Worm (Caenorhabditis elegans) whole organism, L2 larva: ENCODE results near the gene prmt-5.

Source experiments
- aly-2 ChIP-seq: fragments of 150-350 bp; optimal IDR thresholded peaks from 2 replicates; lab custom pipeline; 2014; ENCODE audit warnings: missing biosample characterization, missing genetic modification characterization
- ceh-16 ChIP-seq: fragments of 150-350 bp; optimal IDR thresholded peaks from 2 replicates; lab custom pipeline; 2014; ENCODE audit warnings: missing biosample characterization, missing genetic modification characterization
- mdl-1 ChIP-seq, 2 experiments: fragments of 150-350 bp in 1 of 2; sonication (generic microtip) in 1 of 2; optimal IDR thresholded peaks; 2 replicates each; lab custom pipeline; 2017; ENCODE audit warnings: missing biosample characterization in 2 of 2, missing genetic modification characterization in 2 of 2
- nhr-11 ChIP-seq: fragments of 150-350 bp; optimal IDR thresholded peaks from 2 replicates; lab custom pipeline; 2014; ENCODE audit warnings: missing biosample characterization, missing genetic modification characterization
- nhr-25 ChIP-seq: fragments of 150-350 bp; sonication (generic microtip); optimal IDR thresholded peaks from 3 replicates; lab custom pipeline; 2014; ENCODE audit warnings: missing biosample characterization, missing genetic modification characterization
- skn-1 ChIP-seq: sonication (generic microtip); optimal IDR thresholded peaks from 2 replicates; lab custom pipeline; 2017; ENCODE audit warnings: missing biosample characterization, missing genetic modification characterization
- unc-39 ChIP-seq: fragments of 150-350 bp; optimal IDR thresholded peaks from 2 replicates; lab custom pipeline; 2014; ENCODE audit warnings: missing biosample characterization, missing genetic modification characterization
- unc-55 ChIP-seq: fragments of 150-350 bp; sonication (generic microtip); optimal IDR thresholded peaks from 3 replicates; lab custom pipeline; 2014; ENCODE audit warnings: missing biosample characterization, missing genetic modification reagents, missing genetic modification characterization
- unc-62 ChIP-seq: fragments of 150-350 bp; optimal IDR thresholded peaks from 2 replicates; lab custom pipeline; 2014; ENCODE audit warnings: missing biosample characterization, missing genetic modification reagents, missing genetic modification characterization
- zag-1 ChIP-seq: fragments of 150-350 bp; optimal IDR thresholded peaks from 2 replicates; lab custom pipeline; 2014; ENCODE audit warnings: missing biosample characterization, missing genetic modification characterization

- no peak for TF ChIP-seq aly-2 (tag; lab: Kevin White, UChicago)
- peak; percentile 49 for TF ChIP-seq skn-1
- TF ChIP-seq unc-55: peak; percentile 98
- peak in 1 of 2 experiments; percentile 56 for TF ChIP-seq mdl-1 (tag; optimal IDR thresholded peaks at IDR 0.05; lab: Kevin White, UChicago)
- no peak for TF ChIP-seq nhr-11
- no peak for TF ChIP-seq unc-39 (tag; lab: Kevin White, UChicago)
- TF ChIP-seq unc-62: no peak
- peak; percentile 68 for TF ChIP-seq zag-1 (tag; lab: Kevin White, UChicago)
- peak; percentile 91 for TF ChIP-seq nhr-25 (tag; lab: Kevin White, UChicago)
- peak; percentile 50 for TF ChIP-seq ceh-16 (tag; lab: Kevin White, UChicago)
Observed at ce11 chrIII:5227831-5228467, 2.4 kb upstream of the prmt-5 start, which contains the start of the genes C34E10.12, C34E10.10 and atp-2.
